Fruit fly (Drosophila melanogaster): ENCODE data around the gene Rca1.

DNA sequence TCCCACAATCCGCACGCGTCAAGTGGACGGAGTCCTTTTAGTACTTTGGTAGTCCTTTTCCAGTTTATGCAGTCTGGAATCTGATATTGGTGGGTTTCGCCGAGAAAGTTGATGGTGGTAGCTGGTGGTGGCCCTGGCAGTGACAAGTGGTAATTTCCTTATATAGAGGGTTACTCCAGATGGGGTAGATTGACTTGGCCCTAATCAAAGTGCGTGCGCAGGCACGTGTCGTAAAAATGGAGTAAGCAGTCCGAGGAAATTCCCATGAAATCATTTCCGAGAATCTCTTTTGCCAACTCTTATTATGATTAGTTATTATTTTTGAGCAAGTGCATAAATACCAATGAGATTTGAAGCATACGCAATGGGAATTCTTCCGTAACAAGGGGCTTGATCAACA is 8.7 kb upstream of the Rca1 start:
- TF ChIP-seq h (optimal IDR thresholded peaks at IDR 0.05) (no peak), ttk (optimal IDR thresholded peaks at IDR 0.05) (no peak)

Data from Kc167 (cell line).